Worm (Caenorhabditis elegans) whole organism, late embryonic: ENCODE data around the gene T13G4.1.

ENCODE experiments used
- F13H6.1 ChIP-seq: sonication (generic microtip); optimal IDR thresholded peaks from 2 replicates; lab custom pipeline; 2016; ENCODE audit warnings: missing genetic modification characterization, missing compliant biosample characterization
- ceh-9 ChIP-seq: sonication (generic microtip); optimal IDR thresholded peaks from 2 replicates; lab custom pipeline; 2016; ENCODE audit warnings: mild to moderate bottlenecking, missing genetic modification characterization, inconsistent platforms, missing compliant biosample characterization
- elt-4 ChIP-seq: sonication (generic microtip); optimal IDR thresholded peaks from 2 replicates; lab custom pipeline; 2016; ENCODE audit warnings: missing genetic modification characterization, missing compliant biosample characterization
- nhr-11 ChIP-seq: fragments of 150-350 bp; optimal IDR thresholded peaks from 2 replicates; lab custom pipeline; 2014; ENCODE audit warnings: missing biosample characterization, missing genetic modification characterization
- pag-3 ChIP-seq: sonication (generic microtip); optimal IDR thresholded peaks from 2 replicates; lab custom pipeline; 2016; ENCODE audit warnings: missing compliant biosample characterization, missing genetic modification characterization, borderline replicate concordance
- pha-4 ChIP-seq: fragments of 150-350 bp; optimal IDR thresholded peaks from 2 replicates; lab custom pipeline; 2018; ENCODE audit warnings: missing biosample characterization, missing genetic modification reagents, missing genetic modification characterization
- ref-2 ChIP-seq: sonication (generic microtip); optimal IDR thresholded peaks from 2 replicates; lab custom pipeline; 2016; ENCODE audit warnings: missing genetic modification characterization, missing compliant biosample characterization
- sox-2 ChIP-seq: fragments of 200-800 bp; sonication (Bioruptor generic); IDR thresholded peaks from 2 replicates; pipeline ENCODE4 v1.3.6; 2022; ENCODE audit warnings: missing genetic modification reagents, missing genetic modification characterization, missing compliant biosample characterization

DNA sequence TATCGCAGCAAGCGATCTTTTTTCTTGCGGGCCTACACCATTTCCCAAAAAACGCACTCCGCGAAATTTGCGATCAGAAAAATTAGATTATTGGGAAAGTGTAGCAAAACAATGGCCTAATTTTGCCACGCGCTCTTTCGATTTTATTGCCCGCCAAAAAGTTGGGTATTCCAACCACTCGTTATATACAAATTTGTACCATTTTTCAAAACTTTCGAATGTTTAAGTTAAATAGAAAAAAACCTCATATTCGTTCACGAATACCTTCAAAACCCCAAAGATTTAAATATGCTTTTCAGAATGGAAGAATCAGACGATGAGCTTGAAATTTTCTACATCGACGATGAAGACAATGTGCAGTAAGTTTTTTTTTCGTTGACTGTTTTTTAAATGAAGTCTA is at the start of gene T13G4.1:
- TF ChIP-seq ref-2 (tag; lab: Kevin White, UChicago) (no peak), elt-4 (tag; lab: Kevin White, UChicago) (no peak), F13H6.1 (tag; lab: Kevin White, UChicago) (no peak), nhr-11 (tag; lab: Kevin White, UChicago) (no peak), sox-2 (GFP tag; lab: Robert Waterston, UW) (no peak), pag-3 (no peak), ceh-9 (tag; lab: Kevin White, UChicago) (no peak), pha-4 (tag; lab: Kevin White, UChicago) (no peak)
